Worm (Caenorhabditis elegans): ENCODE results near the gene C08F11.12.

ce11 chrIV:13686965-13687425 lies 35.7 kb upstream of the C08F11.12 start, which contains the start of gene nyn-1:
- TF ChIP-seq nhr-179 (tag; optimal IDR thresholded peaks at IDR 0.05): no peak
- no peak for TF ChIP-seq unc-62 (GFP tag; optimal IDR thresholded peaks at IDR 0.05)
- TF ChIP-seq ekl-4 (GFP tag; IDR thresholded peaks at IDR 0.05): no peak
- no peak for TF ChIP-seq D2030.7 (GFP tag; IDR thresholded peaks at IDR 0.05)
- no peak for TF ChIP-seq nhr-80 (tag; optimal IDR thresholded peaks at IDR 0.05)
- TF ChIP-seq egrh-3 (GFP tag; IDR thresholded peaks at IDR 0.05): no peak

All from whole organism, young adult.